Worm (Caenorhabditis elegans) whole organism, mixed stage, embryonic: Measurements from ENCODE around the gene cest-12.

Source experiments
- bed-3 ChIP-seq: fragments of 200-800 bp; sonication (Bioruptor generic); optimal IDR thresholded peaks from 3 replicates; lab custom pipeline; 2018; ENCODE audit warnings: mild to moderate bottlenecking, missing genetic modification characterization, moderate library complexity, missing compliant biosample characterization
- hlh-1 ChIP-seq: fragments of 150-350 bp; optimal IDR thresholded peaks from 2 replicates; lab custom pipeline; 2014; ENCODE audit warnings: missing biosample characterization, missing genetic modification reagents, missing genetic modification characterization
- lsy-2 ChIP-seq: fragments of 150-350 bp; optimal IDR thresholded peaks from 2 replicates; lab custom pipeline; 2014; ENCODE audit warnings: missing biosample characterization, missing genetic modification characterization
- nhr-28 ChIP-seq: fragments of 150-350 bp; optimal IDR thresholded peaks from 2 replicates; lab custom pipeline; 2014; ENCODE audit warnings: missing biosample characterization, missing genetic modification characterization
- snpc-4 ChIP-seq: fragments of 150-350 bp; optimal IDR thresholded peaks from 2 replicates; lab custom pipeline; 2014; ENCODE audit warnings: missing biosample characterization, missing genetic modification characterization

DNA sequence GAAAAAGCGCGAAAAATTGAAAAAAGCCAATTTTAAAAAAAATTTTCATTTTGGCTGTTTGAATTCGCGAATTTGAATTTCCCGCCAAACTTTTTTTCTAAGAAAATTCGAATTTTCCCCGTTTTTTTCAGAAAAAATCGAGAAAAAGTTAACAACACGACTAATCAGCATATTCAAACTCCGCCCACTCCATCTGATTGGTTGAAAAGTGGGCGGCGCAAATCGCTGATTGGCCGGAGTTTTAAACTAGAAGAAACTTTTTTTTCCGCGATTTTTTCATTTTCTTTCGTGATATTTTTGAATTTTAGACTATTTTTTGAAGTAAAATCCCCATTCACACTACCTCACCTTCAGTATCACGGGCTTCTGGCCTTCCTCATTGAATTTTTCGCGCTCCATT, 47.8 kb downstream of the cest-12 start:
- TF ChIP-seq lsy-2 (tag; lab: Kevin White, UChicago) = no peak
- no peak for TF ChIP-seq bed-3 (GFP tag; lab: Kevin White, UChicago)
- TF ChIP-seq nhr-28 = no peak
- no peak for TF ChIP-seq hlh-1 (tag; lab: Kevin White, UChicago)
- TF ChIP-seq snpc-4 (tag; lab: Kevin White, UChicago) = no peak
